Worm (Caenorhabditis elegans): ENCODE measurements around the gene F08F3.4.

F08F3.4 gene

DNA sequence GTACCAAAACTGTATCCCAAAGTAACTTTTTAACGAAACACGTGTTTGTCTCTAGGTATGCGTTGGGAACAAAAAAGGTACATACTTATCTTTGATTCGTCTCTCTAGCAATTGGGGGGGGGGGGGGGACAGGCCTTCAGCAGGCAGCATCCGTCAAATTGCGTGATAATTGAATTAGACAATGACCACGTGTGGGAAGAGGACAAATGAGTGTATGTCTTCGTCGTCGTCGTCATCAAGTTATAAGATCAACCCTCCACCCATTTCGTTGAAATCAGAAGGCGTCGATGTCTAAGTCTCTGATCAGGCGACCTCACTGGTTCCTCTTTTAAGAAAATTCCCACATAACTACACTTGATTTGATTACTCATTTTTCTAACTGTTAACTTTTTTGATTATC lies at the start of gene F08F3.4:
F08F3.4 (plus strand) TSS at position 277 of the 400 bp plus-strand sequence.
- TF ChIP-seq klf-2 (GFP tag; conservative IDR thresholded peaks at IDR 0.05) (no peak), ztf-23 (GFP tag; IDR thresholded peaks at IDR 0.05) (no peak), flt-1 (GFP tag; IDR thresholded peaks at IDR 0.05) (no peak), ref-1 (GFP tag; conservative IDR thresholded peaks at IDR 0.05) (no peak), med-1 (GFP tag; optimal IDR thresholded peaks at IDR 0.05; ENCODE audit: insufficient read depth) (no peak), tab-1 (GFP tag; IDR thresholded peaks at IDR 0.05) (no peak), ztf-29 (GFP tag; IDR thresholded peaks at IDR 0.05) (no peak), cog-1 (tag; optimal IDR thresholded peaks at IDR 0.05) (no peak), T22C8.4 (GFP tag; IDR thresholded peaks at IDR 0.05) (no peak)

DNA sequence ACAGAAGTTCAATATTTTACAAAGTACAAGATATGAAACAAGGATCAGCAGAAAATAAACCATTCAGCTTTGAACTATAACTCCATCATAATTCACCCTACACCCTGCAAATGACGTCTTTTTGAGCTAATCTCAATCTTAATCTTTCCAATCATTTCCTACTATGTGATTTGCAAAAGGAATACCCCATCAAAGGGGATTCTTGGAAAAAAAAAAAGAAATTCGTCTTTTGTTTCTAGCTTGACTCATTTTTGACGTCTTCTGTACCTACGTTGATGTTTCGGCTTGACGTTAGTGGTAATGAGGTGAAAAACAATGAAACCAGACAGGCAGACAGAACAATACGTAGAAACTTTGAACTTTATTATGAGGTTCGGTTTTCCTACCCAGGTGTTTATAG lies 48.5 kb upstream of the F08F3.4 start:
- no peak for TF ChIP-seq tab-1 (GFP tag; IDR thresholded peaks at IDR 0.05)
- no peak for TF ChIP-seq klf-2 (GFP tag; conservative IDR thresholded peaks at IDR 0.05)
- no peak for TF ChIP-seq med-1 (GFP tag; optimal IDR thresholded peaks at IDR 0.05; ENCODE audit: insufficient read depth)
- TF ChIP-seq cog-1 (tag; optimal IDR thresholded peaks at IDR 0.05) = no peak
- no peak for TF ChIP-seq ref-1 (GFP tag; conservative IDR thresholded peaks at IDR 0.05)
- no peak for TF ChIP-seq flt-1 (GFP tag; IDR thresholded peaks at IDR 0.05)
- no peak for TF ChIP-seq ztf-29 (GFP tag; IDR thresholded peaks at IDR 0.05)
- no peak for TF ChIP-seq T22C8.4 (GFP tag; IDR thresholded peaks at IDR 0.05)
- no peak for TF ChIP-seq ztf-23 (GFP tag; IDR thresholded peaks at IDR 0.05)

DNA sequence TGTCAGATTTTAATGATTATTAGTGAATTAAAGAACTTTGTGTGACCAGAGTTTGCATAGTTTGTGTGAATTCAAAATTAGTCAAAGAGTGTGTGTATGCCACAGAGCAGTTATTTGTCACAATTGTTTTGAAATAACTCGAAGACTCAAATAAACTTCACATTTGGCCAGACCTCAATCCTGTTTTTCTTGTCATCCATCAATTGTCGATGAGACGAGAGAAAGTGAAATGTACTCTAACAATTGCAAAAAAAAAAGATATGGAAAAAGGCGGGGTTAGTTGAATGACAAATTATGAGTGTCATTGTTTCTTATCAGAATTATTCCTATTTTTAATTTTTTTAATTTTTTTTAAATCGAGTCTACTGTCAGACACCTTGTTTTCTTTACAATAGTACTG lies 45.9 kb upstream of the F08F3.4 start, which contains the start of gene T09D3.8:
T09D3.8 (plus strand) TSS at position 301 of the 400 bp plus-strand sequence.
- TF ChIP-seq ztf-23 (GFP tag; IDR thresholded peaks at IDR 0.05) (no peak), flt-1 (GFP tag; IDR thresholded peaks at IDR 0.05) (no peak), med-1 (GFP tag; optimal IDR thresholded peaks at IDR 0.05; ENCODE audit: insufficient read depth) (no peak), cog-1 (tag; optimal IDR thresholded peaks at IDR 0.05) (no peak), T22C8.4 (GFP tag; IDR thresholded peaks at IDR 0.05) (no peak)

DNA sequence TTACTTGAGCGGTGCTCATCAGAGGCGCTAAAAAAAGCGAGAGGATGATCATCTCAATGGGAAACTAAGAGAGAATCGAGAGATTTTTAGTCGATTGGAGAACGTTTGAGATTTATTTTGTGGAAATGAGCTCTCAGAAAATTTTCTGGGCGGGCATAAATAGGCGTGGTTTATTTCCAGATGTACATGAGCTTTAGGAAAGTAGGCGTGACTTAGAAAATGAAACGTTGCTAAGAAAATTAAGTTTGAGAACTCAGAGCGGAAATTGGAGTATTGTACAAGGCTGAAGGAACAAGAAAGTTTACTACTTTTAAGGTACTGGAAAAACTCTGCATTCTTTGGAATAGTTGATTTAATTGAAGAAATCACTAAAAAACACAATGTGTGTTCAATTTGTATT lies 42.0 kb upstream of the F08F3.4 start, which contains the start of gene T09D3.9:
T09D3.9 (minus strand) TSS at position 101 of the 400 bp plus-strand sequence.
- TF ChIP-seq klf-2 (GFP tag; conservative IDR thresholded peaks at IDR 0.05) (no peak), tab-1 (GFP tag; IDR thresholded peaks at IDR 0.05) (no peak), ztf-29 (GFP tag; IDR thresholded peaks at IDR 0.05) (no peak), T22C8.4 (GFP tag; IDR thresholded peaks at IDR 0.05) (no peak), flt-1 (GFP tag; IDR thresholded peaks at IDR 0.05) (no peak), ztf-23 (GFP tag; IDR thresholded peaks at IDR 0.05) (no peak), med-1 (GFP tag; optimal IDR thresholded peaks at IDR 0.05; ENCODE audit: insufficient read depth) (no peak), ref-1 (GFP tag; conservative IDR thresholded peaks at IDR 0.05) (no peak), cog-1 (tag; optimal IDR thresholded peaks at IDR 0.05) (no peak)

DNA sequence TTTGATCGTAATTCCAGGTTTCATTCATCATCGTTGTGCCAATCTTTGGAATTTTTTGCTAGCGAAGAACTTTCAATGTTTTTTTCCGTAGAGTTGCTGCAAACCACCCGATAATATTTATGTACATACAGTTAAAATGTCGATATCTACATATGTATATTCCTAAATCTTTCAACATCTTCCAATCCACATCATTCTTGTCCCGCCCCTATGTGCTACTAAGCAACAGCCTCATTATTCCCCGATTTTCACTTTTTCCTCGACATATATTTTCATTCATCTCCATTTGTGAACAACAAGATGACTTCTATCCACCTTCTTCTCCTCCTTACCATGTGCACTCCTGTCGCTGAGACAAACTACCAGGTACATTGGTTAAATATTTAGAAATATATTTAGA lies 38.6 kb upstream of the F08F3.4 start, which contains the start of gene C35A11.3:
C35A11.3 (plus strand) TSS at position 301 of the 400 bp plus-strand sequence.
- no peak for TF ChIP-seq med-1 (GFP tag; optimal IDR thresholded peaks at IDR 0.05; ENCODE audit: insufficient read depth)
- no peak for TF ChIP-seq tab-1 (GFP tag; IDR thresholded peaks at IDR 0.05)
- no peak for TF ChIP-seq ref-1 (GFP tag; conservative IDR thresholded peaks at IDR 0.05)
- TF ChIP-seq T22C8.4 (GFP tag; IDR thresholded peaks at IDR 0.05) = no peak
- no peak for TF ChIP-seq klf-2 (GFP tag; conservative IDR thresholded peaks at IDR 0.05)
- TF ChIP-seq ztf-29 (GFP tag; IDR thresholded peaks at IDR 0.05) = no peak
- no peak for TF ChIP-seq ztf-23 (GFP tag; IDR thresholded peaks at IDR 0.05)
- no peak for TF ChIP-seq cog-1 (tag; optimal IDR thresholded peaks at IDR 0.05)
- no peak for TF ChIP-seq flt-1 (GFP tag; IDR thresholded peaks at IDR 0.05)

DNA sequence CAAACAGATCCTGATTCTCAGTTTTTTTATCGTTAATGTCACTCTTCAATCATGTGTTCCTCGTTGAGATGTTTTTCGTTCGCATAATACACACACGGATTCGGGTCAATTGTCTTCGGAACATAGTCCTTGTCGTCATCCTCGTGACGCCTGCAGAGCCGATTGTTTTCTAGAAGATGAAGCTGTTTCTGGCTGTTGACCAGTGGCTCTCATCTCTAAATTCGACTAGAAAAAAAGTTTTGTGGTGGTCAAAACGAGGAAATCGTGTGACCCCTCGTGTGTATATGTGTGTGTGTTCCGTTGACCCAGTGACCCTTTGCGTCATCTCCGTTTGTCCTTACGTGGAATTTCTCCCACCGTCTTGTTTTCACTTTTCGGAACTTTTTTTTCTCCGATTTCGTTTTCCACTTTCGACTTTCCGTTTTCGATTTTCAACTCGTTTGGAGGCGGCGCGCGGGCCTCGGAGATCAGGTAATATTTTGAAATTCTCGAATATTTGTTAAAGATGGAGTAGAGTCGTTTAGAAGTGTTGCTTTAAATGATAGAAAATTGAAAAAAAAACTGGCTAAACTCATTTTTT lies 24.8 kb upstream of the F08F3.4 start, which contains the start of gene C35A11.2:
C35A11.2 (plus strand) TSS at position 386 of the 580 bp plus-strand sequence.
- TF ChIP-seq cog-1 (tag; optimal IDR thresholded peaks at IDR 0.05) (no peak), ztf-29 (GFP tag; IDR thresholded peaks at IDR 0.05) (no peak), ref-1 (GFP tag; conservative IDR thresholded peaks at IDR 0.05) (no peak), ztf-23 (GFP tag; IDR thresholded peaks at IDR 0.05) (no peak), tab-1 (GFP tag; IDR thresholded peaks at IDR 0.05) (no peak), klf-2 (GFP tag; conservative IDR thresholded peaks at IDR 0.05) (no peak), med-1 (GFP tag; optimal IDR thresholded peaks at IDR 0.05; ENCODE audit: insufficient read depth) (no peak), flt-1 (GFP tag; IDR thresholded peaks at IDR 0.05) (no peak), T22C8.4 (GFP tag; IDR thresholded peaks at IDR 0.05) (no peak)

DNA sequence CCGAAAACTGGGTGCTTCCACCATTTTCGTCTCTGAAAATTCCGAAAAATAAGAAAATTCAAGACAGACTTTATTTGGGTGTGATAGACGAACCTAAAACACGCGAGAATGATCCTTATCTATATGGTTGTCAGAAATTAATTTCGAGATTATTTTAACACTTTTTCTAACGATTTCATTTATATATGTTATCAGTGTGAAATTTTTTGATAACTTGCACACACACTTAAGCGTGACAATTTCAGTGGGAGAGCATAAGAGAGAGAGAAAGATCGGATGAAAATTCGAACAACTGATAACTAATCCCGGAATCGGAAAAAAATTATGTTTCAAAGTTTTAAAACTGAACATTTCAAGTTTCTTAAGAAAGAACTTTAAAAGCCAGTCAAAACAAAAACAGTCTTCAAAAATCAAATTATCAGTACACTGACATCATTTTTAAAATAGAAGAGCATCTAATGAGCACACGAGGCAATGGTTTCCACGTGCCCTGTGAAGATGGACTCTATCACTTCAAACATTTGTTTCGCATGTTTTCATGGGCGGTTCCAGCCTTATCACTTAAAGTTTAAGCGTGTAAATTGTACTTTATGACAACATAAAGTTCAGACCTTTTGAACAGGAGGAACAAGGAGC lies 17.6 kb upstream of the F08F3.4 start, which contains the start of gene C35A11.4:
C35A11.4 (minus strand) TSS at position 156 of the 636 bp plus-strand sequence.
- TF ChIP-seq flt-1 (GFP tag; IDR thresholded peaks at IDR 0.05) = no peak
- TF ChIP-seq cog-1 (tag; optimal IDR thresholded peaks at IDR 0.05) = no peak
- TF ChIP-seq ref-1 (GFP tag; conservative IDR thresholded peaks at IDR 0.05) = no peak
- no peak for TF ChIP-seq med-1 (GFP tag; optimal IDR thresholded peaks at IDR 0.05; ENCODE audit: insufficient read depth)
- TF ChIP-seq tab-1 (GFP tag; IDR thresholded peaks at IDR 0.05) = no peak
- no peak for TF ChIP-seq klf-2 (GFP tag; conservative IDR thresholded peaks at IDR 0.05)
- TF ChIP-seq ztf-23 (GFP tag; IDR thresholded peaks at IDR 0.05) = no peak
- no peak for TF ChIP-seq ztf-29 (GFP tag; IDR thresholded peaks at IDR 0.05)
- no peak for TF ChIP-seq T22C8.4 (GFP tag; IDR thresholded peaks at IDR 0.05)

DNA sequence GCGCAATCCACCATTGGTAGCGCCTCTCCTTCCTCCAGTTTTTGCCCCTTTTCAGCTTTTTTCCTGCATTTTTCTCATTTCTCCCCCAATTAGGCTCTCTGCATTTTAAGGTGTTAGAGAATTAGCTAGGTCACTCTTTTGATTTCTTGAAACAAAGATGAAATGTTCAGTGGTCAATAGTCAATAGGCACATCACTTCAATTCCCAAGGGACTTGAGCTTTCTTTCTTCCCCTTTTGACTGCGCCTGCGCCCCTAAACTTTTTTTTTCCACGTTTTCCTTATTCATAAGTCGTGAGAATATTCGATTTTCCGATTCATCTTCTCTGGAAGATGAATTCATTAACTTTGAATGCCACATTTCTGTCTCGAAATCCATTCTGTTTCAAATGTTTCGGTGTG lies 6.8 kb upstream of the F08F3.4 start:
- TF ChIP-seq cog-1 (tag; optimal IDR thresholded peaks at IDR 0.05) (no peak), ztf-23 (GFP tag; IDR thresholded peaks at IDR 0.05) (no peak), flt-1 (GFP tag; IDR thresholded peaks at IDR 0.05) (no peak)

DNA sequence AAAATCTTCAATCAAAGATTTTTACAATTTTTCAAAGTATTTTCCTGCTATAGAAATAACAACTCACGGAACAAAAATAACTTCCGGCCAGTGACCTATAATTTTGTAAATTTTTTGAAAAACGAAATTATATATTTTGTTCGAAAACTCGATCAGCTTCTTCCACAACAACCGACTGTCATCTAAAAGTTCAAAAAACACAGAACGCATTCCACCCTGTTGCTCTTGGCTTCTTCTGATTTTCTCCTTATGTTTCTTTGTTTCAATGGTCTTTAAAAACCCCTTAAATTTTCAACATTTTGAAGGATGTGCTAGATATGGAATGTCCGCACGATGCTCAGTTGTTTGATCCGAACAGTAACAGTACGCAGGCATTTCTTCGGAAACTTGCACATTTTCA lies 5.7 kb upstream of the F08F3.4 start, which contains the start of gene dmsr-7:
dmsr-7 (plus strand) TSS at position 301 of the 400 bp plus-strand sequence.
- no peak for TF ChIP-seq klf-2 (GFP tag; conservative IDR thresholded peaks at IDR 0.05)
- no peak for TF ChIP-seq tab-1 (GFP tag; IDR thresholded peaks at IDR 0.05)
- TF ChIP-seq ref-1 (GFP tag; conservative IDR thresholded peaks at IDR 0.05) = no peak
- TF ChIP-seq cog-1 (tag; optimal IDR thresholded peaks at IDR 0.05) = no peak
- TF ChIP-seq flt-1 (GFP tag; IDR thresholded peaks at IDR 0.05) = no peak
- TF ChIP-seq med-1 (GFP tag; optimal IDR thresholded peaks at IDR 0.05; ENCODE audit: insufficient read depth) = no peak
- no peak for TF ChIP-seq ztf-23 (GFP tag; IDR thresholded peaks at IDR 0.05)
- TF ChIP-seq T22C8.4 (GFP tag; IDR thresholded peaks at IDR 0.05) = no peak

Data from whole organism, midembryonic.